Worm (Caenorhabditis elegans) whole organism, young adult: ENCODE results near the gene hpo-18.
A peak's percentile ranks its signal among the peaks of the same experiment; 100 is the strongest.

Experiments used
- F49E8.2 ChIP-seq: sonication (generic microtip); optimal IDR thresholded peaks from 3 replicates; lab custom pipeline; 2017; ENCODE audit warnings: missing genetic modification characterization, mild to moderate bottlenecking, missing compliant biosample characterization, antibody characterized with exemption, moderate library complexity; ENCODE audit not compliant: insufficient read depth
- attf-5 ChIP-seq: fragments of 200-800 bp; sonication (Bioruptor generic); optimal IDR thresholded peaks from 2 replicates; lab custom pipeline; 2018; ENCODE audit warnings: mild to moderate bottlenecking, missing genetic modification characterization, missing compliant biosample characterization
- dpl-1 ChIP-seq: fragments of 150-350 bp; optimal IDR thresholded peaks from 2 replicates; lab custom pipeline; 2014; ENCODE audit warnings: missing biosample characterization, missing genetic modification reagents, missing genetic modification characterization
- ekl-4 ChIP-seq: fragments of 200-800 bp; sonication (Bioruptor generic); IDR thresholded peaks from 2 replicates; pipeline ENCODE4 v1.3.6; 2022; ENCODE audit warnings: missing genetic modification reagents, missing genetic modification characterization, missing compliant biosample characterization
- lin-40 ChIP-seq: sonication (generic microtip); optimal IDR thresholded peaks from 2 replicates; lab custom pipeline; 2016; ENCODE audit warnings: missing genetic modification characterization, mild to moderate bottlenecking, missing compliant biosample characterization, missing genotype, missing genetic modification reagents
- lin-54 ChIP-seq: fragments of 200-800 bp; sonication (Bioruptor generic); optimal IDR thresholded peaks from 2 replicates; lab custom pipeline; 2018; ENCODE audit warnings: mild to moderate bottlenecking, missing genetic modification characterization, missing compliant biosample characterization

ce11 chrV:4373656-4374055 is 27.4 kb upstream of the hpo-18 start:
- no peak for TF ChIP-seq dpl-1 (GFP tag; lab: Kevin White, UChicago)
- no peak for TF ChIP-seq attf-5 (GFP tag; lab: Kevin White, UChicago)
- peak; percentile 23 for TF ChIP-seq F49E8.2 (tag; lab: Kevin White, UChicago)
- TF ChIP-seq lin-40 (tag; lab: Kevin White, UChicago) = no peak
- 0 out of 2 replicates have a peak, but pooled peaks have one; percentile 44 for TF ChIP-seq ekl-4 (GFP tag; lab: Robert Waterston, UW)
- no peak for TF ChIP-seq lin-54
